Worm (Caenorhabditis elegans) whole organism, young adult: ENCODE data around the gene R09A8.5.

ENCODE experiments used
- C06A6.2 ChIP-seq: fragments of 200-800 bp; sonication (Bioruptor generic); conservative IDR thresholded peaks from 2 replicates; pipeline ENCODE4 v1.3.6; 2022; ENCODE audit warnings: missing genetic modification characterization, missing compliant biosample characterization
- ama-1 ChIP-seq, 3 experiments: fragments of 150-350 bp in 1 of 3; sonication (generic microtip) in 2 of 3; optimal IDR thresholded peaks; 2 replicates each; lab custom pipeline; 2014 to 2018; ENCODE audit warnings: missing biosample characterization in 2 of 3, missing genetic modification characterization in 2 of 3, missing genetic modification reagents in 2 of 3
- cebp-1 ChIP-seq, 2 experiments: fragments of 200-800 bp in 1 of 2; sonication (Bioruptor generic) in 1 of 2; sonication (generic microtip) in 1 of 2; IDR thresholded peaks in 1 of 2; optimal IDR thresholded peaks in 1 of 2; 2 replicates each; pipeline versions ENCODE4 v1.3.6 to Lab custom; 2017 to 2022; ENCODE audit warnings: missing compliant biosample characterization in 2 of 2, missing genetic modification characterization in 2 of 2, mild to moderate bottlenecking in 1 of 2, missing genetic modification reagents in 1 of 2, moderate library complexity in 1 of 2
- efl-1 ChIP-seq: fragments of 150-350 bp; optimal IDR thresholded peaks from 2 replicates; lab custom pipeline; 2014; ENCODE audit warnings: missing biosample characterization, missing genetic modification reagents, missing genetic modification characterization
- xnd-1 ChIP-seq: sonication (generic microtip); optimal IDR thresholded peaks from 2 replicates; lab custom pipeline; 2016; ENCODE audit warnings: missing genotype, missing genetic modification reagents, missing genetic modification characterization, missing compliant biosample characterization
- ztf-3 ChIP-seq: fragments of 200-800 bp; sonication (Bioruptor generic); optimal IDR thresholded peaks from 2 replicates; lab custom pipeline; 2018; ENCODE audit warnings: mild to moderate bottlenecking, missing genetic modification characterization, missing compliant biosample characterization

DNA sequence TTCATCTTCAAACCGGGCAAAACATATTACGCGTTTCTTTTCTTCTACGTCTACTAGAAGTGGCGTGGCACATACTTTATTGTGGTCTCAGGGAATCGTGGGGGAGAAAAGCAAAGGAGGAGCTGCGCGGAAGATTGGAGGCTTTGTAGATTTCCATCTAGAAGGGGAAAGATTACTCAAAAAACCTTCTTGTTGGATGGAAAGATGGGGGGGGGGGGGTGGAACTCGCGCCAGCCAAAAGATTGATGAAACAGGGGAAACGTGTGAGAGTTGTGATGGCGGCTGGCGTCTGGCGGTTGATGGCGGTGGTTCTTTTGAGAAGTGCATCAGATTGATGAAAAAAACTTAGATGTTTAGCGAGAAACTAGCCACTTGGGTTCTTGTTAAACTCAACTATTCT, 50.9 kb downstream of the R09A8.5 start:
- TF ChIP-seq cebp-1 (GFP tag; IDR thresholded peaks at IDR 0.05; lab: Robert Waterston, UW) (no peak), cebp-1 (tag; optimal IDR thresholded peaks at IDR 0.05; lab: Kevin White, UChicago) (no peak), efl-1 (GFP tag; lab: Kevin White, UChicago) (no peak), xnd-1 (tag; lab: Kevin White, UChicago) (no peak), ama-1 (optimal IDR thresholded peaks at IDR 0.05; lab: Kevin White, UChicago) (no peak), ama-1 (GFP tag; optimal IDR thresholded peaks at IDR 0.05; lab: Kevin White, UChicago) (no peak), ztf-3 (GFP tag; lab: Kevin White, UChicago) (no peak), C06A6.2 (no peak)
